Worm (Caenorhabditis elegans): ENCODE results near the gene elof-1.
A peak's percentile ranks its signal among the peaks of the same experiment; 100 is the strongest.

elof-1 gene

DNA sequence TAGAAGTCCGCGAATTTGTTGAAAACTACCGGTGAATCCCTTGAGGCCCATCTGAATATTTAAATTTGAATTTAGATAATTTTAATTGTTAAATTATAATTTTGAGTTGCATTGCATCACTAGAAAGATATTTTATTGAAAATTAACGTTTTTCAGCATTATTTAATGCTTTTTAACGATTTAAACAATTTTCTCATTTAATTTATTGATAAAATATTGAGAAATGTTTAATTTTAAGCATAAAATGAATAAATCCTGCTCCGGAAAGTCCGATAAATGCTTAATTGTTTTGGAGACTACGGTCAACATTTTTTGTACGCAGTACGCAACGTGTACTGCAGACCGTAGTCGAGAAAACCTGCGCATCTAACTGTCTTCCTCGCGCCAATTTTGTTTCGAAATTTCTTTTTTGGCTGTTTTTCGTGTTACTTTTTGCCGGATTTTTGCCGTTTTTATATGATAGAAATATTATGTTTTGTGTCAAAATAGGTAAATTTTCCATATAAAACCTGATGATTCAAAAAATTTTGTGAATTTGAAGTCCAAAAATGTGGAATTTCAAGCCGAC lies at the start of gene elof-1, which contains the start of the genes Y54G11A.17 and lin-7:
elof-1 (plus strand) TSS at position 383 of the 568 bp plus-strand sequence.
Y54G11A.17 (minus strand) TSS at position 51 of the 568 bp plus-strand sequence.
lin-7 (minus strand) TSS at position 51 of the 568 bp plus-strand sequence.
- TF ChIP-seq ttx-3 (tag; optimal IDR thresholded peaks at IDR 0.05) (peak; percentile 8), unc-3 (GFP tag; conservative IDR thresholded peaks at IDR 0.05) (no peak; the same call in 1 of the 2 replicates), unc-3 (tag; optimal IDR thresholded peaks at IDR 0.05) (no peak), ceh-18 (tag; optimal IDR thresholded peaks at IDR 0.05) (peak; percentile 47), K02D7.2 (tag; optimal IDR thresholded peaks at IDR 0.05) (no peak), ceh-34 (tag; optimal IDR thresholded peaks at IDR 0.05) (no peak), gmeb-2 (tag; optimal IDR thresholded peaks at IDR 0.05) (no peak), T23F11.4 (GFP tag; optimal IDR thresholded peaks at IDR 0.05) (no peak), C08G9.2 (tag; optimal IDR thresholded peaks at IDR 0.05) (no peak), ceh-48 (tag; optimal IDR thresholded peaks at IDR 0.05) (peak; percentile 60), ceh-9 (tag; optimal IDR thresholded peaks at IDR 0.05) (no peak), dve-1 (tag; optimal IDR thresholded peaks at IDR 0.05) (peak; percentile 11), tbx-2 (tag; optimal IDR thresholded peaks at IDR 0.05) (peak; percentile 55), hlh-8 (tag; optimal IDR thresholded peaks at IDR 0.05) (no peak), pros-1 (tag; optimal IDR thresholded peaks at IDR 0.05) (no peak), nhr-232 (tag; optimal IDR thresholded peaks at IDR 0.05) (no peak), lin-11 (tag; optimal IDR thresholded peaks at IDR 0.05) (no peak), eyg-1 (tag; optimal IDR thresholded peaks at IDR 0.05) (no peak), pha-2 (tag; optimal IDR thresholded peaks at IDR 0.05) (no peak), unc-55 (GFP tag; optimal IDR thresholded peaks at IDR 0.05) (peak; percentile 65), madf-2 (tag; optimal IDR thresholded peaks at IDR 0.05) (peak; percentile 5), sox-2 (GFP tag; IDR thresholded peaks at IDR 0.05) (no peak), ets-4 (tag; optimal IDR thresholded peaks at IDR 0.05) (peak; percentile 19), fkh-6 (tag; optimal IDR thresholded peaks at IDR 0.05) (no peak), hlh-15 (tag; optimal IDR thresholded peaks at IDR 0.05) (no peak), zip-5 (tag; optimal IDR thresholded peaks at IDR 0.05) (no peak), elt-2 (tag; optimal IDR thresholded peaks at IDR 0.05) (peak; percentile 49), odd-2 (tag; optimal IDR thresholded peaks at IDR 0.05) (no peak), mec-3 (tag; optimal IDR thresholded peaks at IDR 0.05; ENCODE audit: borderline replicate concordance) (no peak), pag-3 (tag; optimal IDR thresholded peaks at IDR 0.05; ENCODE audit: borderline replicate concordance) (no peak), pha-4 (tag; optimal IDR thresholded peaks at IDR 0.05) (no peak), pax-1 (tag; optimal IDR thresholded peaks at IDR 0.05) (peak; percentile 31), fkh-10 (GFP tag; optimal IDR thresholded peaks at IDR 0.05) (no peak), ceh-24 (tag; optimal IDR thresholded peaks at IDR 0.05) (no peak), pat-9 (tag; optimal IDR thresholded peaks at IDR 0.05) (no peak), npax-4 (tag; optimal IDR thresholded peaks at IDR 0.05) (no peak), dmd-4 (tag; optimal IDR thresholded peaks at IDR 0.05; ENCODE audit: borderline replicate concordance) (no peak), sdc-2 (tag; optimal IDR thresholded peaks at IDR 0.05) (no peak), unc-42 (tag; optimal IDR thresholded peaks at IDR 0.05) (peak; percentile 78), ahr-1 (tag; optimal IDR thresholded peaks at IDR 0.05) (no peak), ama-1 (optimal IDR thresholded peaks at IDR 0.05) (no peak), Y22D7AL.16 (tag; optimal IDR thresholded peaks at IDR 0.05) (peak; percentile 32), tbx-7 (tag; optimal IDR thresholded peaks at IDR 0.05) (no peak), ztf-16 (tag; optimal IDR thresholded peaks at IDR 0.05) (no peak), rnt-1 (tag; optimal IDR thresholded peaks at IDR 0.05) (no peak), elt-4 (tag; optimal IDR thresholded peaks at IDR 0.05) (no peak), sox-4 (tag; optimal IDR thresholded peaks at IDR 0.05) (peak; percentile 32), hlh-30 (tag; optimal IDR thresholded peaks at IDR 0.05; ENCODE audit: insufficient read depth) (peak; percentile 31), hlh-6 (tag; optimal IDR thresholded peaks at IDR 0.05) (no peak), nhr-11 (tag; optimal IDR thresholded peaks at IDR 0.05) (no peak), pqm-1 (tag; optimal IDR thresholded peaks at IDR 0.05) (no peak), lim-6 (tag; optimal IDR thresholded peaks at IDR 0.05) (no peak), F13H6.1 (tag; optimal IDR thresholded peaks at IDR 0.05) (no peak), syd-9 (tag; optimal IDR thresholded peaks at IDR 0.05) (no peak)
